Fruit fly (Drosophila melanogaster) whole organism, embryonic: Measurements from ENCODE around the gene CG5938.
A peak's percentile ranks its signal among the peaks of the same experiment; 100 is the strongest.

ENCODE experiments used
- Asciz ChIP-seq: fragments of 200-800 bp; sonication (Bioruptor generic); optimal IDR thresholded peaks from 2 replicates; lab custom pipeline; 2017; ENCODE audit warnings: missing biosample characterization, mild to moderate bottlenecking, missing genetic modification characterization, missing genetic modification reagents
- CG10366 ChIP-seq: fragments of 200-800 bp; sonication (Bioruptor generic); IDR thresholded peaks from 2 replicates; pipeline ENCODE4 v1.3.6; 2022; ENCODE audit warnings: missing biosample characterization, missing genetic modification characterization
- CG11085 ChIP-seq: fragments of 200-800 bp; sonication (Bioruptor generic); IDR thresholded peaks from 2 replicates; pipeline ENCODE4 v1.3.6; 2022; ENCODE audit warnings: missing biosample characterization, missing genetic modification characterization
- CG11093 ChIP-seq: fragments of 200-800 bp; sonication (Bioruptor generic); IDR thresholded peaks from 3 replicates; pipeline ENCODE4 v1.3.6; 2022; ENCODE audit warnings: missing biosample characterization, missing genetic modification characterization
- CG13296 ChIP-seq: fragments of 200-800 bp; sonication (Bioruptor generic); optimal IDR thresholded peaks from 3 replicates; lab custom pipeline; 2018; ENCODE audit warnings: missing biosample characterization, mild to moderate bottlenecking, missing genetic modification characterization
- CG16813 ChIP-seq: fragments of 200-800 bp; sonication (Bioruptor generic); IDR thresholded peaks from 3 replicates; pipeline ENCODE4 v1.3.6; 2022; ENCODE audit warnings: missing biosample characterization, missing genetic modification characterization; ENCODE audit not compliant: partially characterized antibody
- CG18599 ChIP-seq: fragments of 200-800 bp; sonication (Bioruptor generic); optimal IDR thresholded peaks from 3 replicates; lab custom pipeline; 2017; ENCODE audit warnings: missing biosample characterization, missing genetic modification characterization, mild to moderate bottlenecking, moderate library complexity, missing genetic modification reagents
- CG34422 ChIP-seq: fragments of 200-800 bp; sonication (Bioruptor generic); IDR thresholded peaks from 3 replicates; pipeline ENCODE4 v1.3.6; 2022; ENCODE audit warnings: missing biosample characterization, missing genetic modification characterization
- CG3847 ChIP-seq: fragments of 200-800 bp; sonication (Bioruptor generic); IDR thresholded peaks from 2 replicates; pipeline ENCODE4 v1.3.6; 2022; ENCODE audit warnings: missing biosample characterization, missing genetic modification characterization
- CG4730 ChIP-seq: fragments of 200-800 bp; sonication (Bioruptor generic); IDR thresholded peaks from 2 replicates; pipeline ENCODE4 v1.3.6; 2022; ENCODE audit warnings: missing biosample characterization, missing genetic modification characterization
- CG6175 ChIP-seq: fragments of 200-800 bp; sonication (Bioruptor generic); IDR thresholded peaks from 3 replicates; pipeline ENCODE4 v1.3.6; 2022; ENCODE audit warnings: missing biosample characterization, missing genetic modification characterization
- CG6254 ChIP-seq: fragments of 200-800 bp; sonication (Bioruptor generic); optimal IDR thresholded peaks from 3 replicates; lab custom pipeline; 2017; ENCODE audit warnings: mild to moderate bottlenecking, missing biosample characterization, missing genetic modification reagents, missing genetic modification characterization
- CG6683 ChIP-seq: fragments of 200-800 bp; sonication (Bioruptor generic); optimal IDR thresholded peaks from 2 replicates; lab custom pipeline; 2017; ENCODE audit warnings: missing biosample characterization, mild to moderate bottlenecking, missing genetic modification characterization, missing genetic modification reagents
- CG6689 ChIP-seq: fragments of 200-800 bp; sonication (Bioruptor generic); IDR thresholded peaks from 2 replicates; pipeline ENCODE4 v1.3.6; 2022; ENCODE audit warnings: missing biosample characterization, missing genetic modification characterization
- CG7357 ChIP-seq: fragments of 200-800 bp; sonication (Bioruptor generic); IDR thresholded peaks from 3 replicates; pipeline ENCODE4 v1.3.6; 2022; ENCODE audit warnings: missing biosample characterization, missing genetic modification characterization
- CG7556 ChIP-seq: fragments of 200-800 bp; sonication (Bioruptor generic); optimal IDR thresholded peaks from 2 replicates; lab custom pipeline; 2017; ENCODE audit warnings: missing biosample characterization, mild to moderate bottlenecking, missing genetic modification characterization
- CG8290 ChIP-seq, 3 experiments: fragments of 200-800 bp; sonication (Bioruptor generic); optimal IDR thresholded peaks; 2 replicates each; lab custom pipeline; 2016 to 2019; ENCODE audit warnings: missing biosample characterization in 3 of 3, missing genetic modification characterization in 3 of 3, mild to moderate bottlenecking in 2 of 3, moderate library complexity in 1 of 3
- CG8388 ChIP-seq: fragments of 200-800 bp; sonication (Bioruptor generic); optimal IDR thresholded peaks from 2 replicates; lab custom pipeline; 2019; ENCODE audit warnings: missing biosample characterization, mild to moderate bottlenecking, missing genetic modification characterization, moderate library complexity
- CoRest ChIP-seq: fragments of 200-800 bp; sonication (Bioruptor generic); optimal IDR thresholded peaks from 3 replicates; lab custom pipeline; 2018; ENCODE audit warnings: missing biosample characterization, mild to moderate bottlenecking, missing genetic modification characterization, moderate library complexity
- Dll ChIP-seq: fragments of 200-800 bp; sonication (Bioruptor generic); IDR thresholded peaks from 4 replicates; pipeline ENCODE4 v1.3.6; 2022; ENCODE audit warnings: missing biosample characterization, missing genetic modification characterization; ENCODE audit not compliant: partially characterized antibody
- Eip74EF ChIP-seq, 2 experiments: fragments of 200-800 bp in 1 of 2; fragments of >200 bp in 1 of 2; sonication (Bioruptor generic) in 1 of 2; optimal IDR thresholded peaks; 2 replicates each; lab custom pipeline; 2017 to 2019; ENCODE audit warnings: missing biosample characterization in 2 of 2, missing genetic modification characterization in 2 of 2, mild to moderate bottlenecking in 1 of 2, moderate library complexity in 1 of 2
- Elba2 ChIP-seq: fragments of 200-800 bp; sonication (Bioruptor generic); optimal IDR thresholded peaks from 3 replicates; lab custom pipeline; 2016; ENCODE audit warnings: missing biosample characterization, missing genetic modification characterization
- Fer1 ChIP-seq: fragments of 200-800 bp; sonication (Bioruptor generic); optimal IDR thresholded peaks from 2 replicates; lab custom pipeline; 2017; ENCODE audit warnings: missing biosample characterization, mild to moderate bottlenecking, missing genetic modification characterization
- MESR4 ChIP-seq: fragments of 200-800 bp; sonication (Bioruptor generic); optimal IDR thresholded peaks from 2 replicates; lab custom pipeline; 2018; ENCODE audit warnings: missing biosample characterization, mild to moderate bottlenecking, missing genetic modification characterization, moderate library complexity
- Meics ChIP-seq: fragments of 200-800 bp; sonication (Bioruptor generic); optimal IDR thresholded peaks from 2 replicates; lab custom pipeline; 2017; ENCODE audit warnings: missing biosample characterization, mild to moderate bottlenecking, missing genetic modification characterization
- Mrtf ChIP-seq: fragments of 200-800 bp; sonication (Bioruptor generic); IDR thresholded peaks from 3 replicates; pipeline ENCODE4 v1.3.6; 2022; ENCODE audit warnings: missing biosample characterization, missing genetic modification characterization
- Myb ChIP-seq: fragments of 200-800 bp; sonication (Bioruptor generic); optimal IDR thresholded peaks from 2 replicates; lab custom pipeline; 2016; ENCODE audit warnings: missing biosample characterization, missing genetic modification characterization
- NC2β ChIP-seq: fragments of 200-800 bp; sonication (Bioruptor generic); optimal IDR thresholded peaks from 2 replicates; lab custom pipeline; 2016; ENCODE audit warnings: missing biosample characterization, missing genetic modification characterization
- Ptx1 ChIP-seq: fragments of 200-800 bp; sonication (Bioruptor generic); IDR thresholded peaks from 2 replicates; pipeline ENCODE4 v1.3.6; 2022; ENCODE audit warnings: missing biosample characterization, missing genetic modification characterization
- Ravus ChIP-seq: fragments of 200-800 bp; sonication (Bioruptor generic); IDR thresholded peaks from 2 replicates; pipeline ENCODE4 v1.3.6; 2022; ENCODE audit warnings: missing biosample characterization, missing genetic modification characterization
- Sox102F ChIP-seq: fragments of 200-800 bp; sonication (Bioruptor generic); optimal IDR thresholded peaks from 2 replicates; lab custom pipeline; 2018; ENCODE audit warnings: missing biosample characterization, mild to moderate bottlenecking, missing genetic modification characterization, moderate library complexity
- Stat92E ChIP-seq, 3 experiments: fragments of >200 bp in 2 of 3; fragments of 200-800 bp in 1 of 3; sonication (Bioruptor generic) in 1 of 3; optimal IDR thresholded peaks; 2 replicates each; lab custom pipeline; 2017 to 2019; ENCODE audit warnings: missing biosample characterization in 3 of 3, missing genetic modification characterization in 3 of 3, mild to moderate bottlenecking in 1 of 3, moderate library complexity in 1 of 3
- Taf1 ChIP-seq: fragments of 200-800 bp; sonication (Bioruptor generic); IDR thresholded peaks from 2 replicates; pipeline ENCODE4 v1.3.6; 2022; ENCODE audit warnings: missing biosample characterization, missing genetic modification characterization
- ac ChIP-seq: fragments of 200-800 bp; sonication (Bioruptor generic); optimal IDR thresholded peaks from 3 replicates; lab custom pipeline; 2017; ENCODE audit warnings: missing biosample characterization, mild to moderate bottlenecking, missing genetic modification characterization
- az2 ChIP-seq: fragments of 200-800 bp; sonication (Bioruptor generic); optimal IDR thresholded peaks from 3 replicates; lab custom pipeline; 2016; ENCODE audit warnings: missing biosample characterization, missing genetic modification characterization
- chif ChIP-seq, 2 experiments: fragments of 200-800 bp; sonication (Bioruptor generic); optimal IDR thresholded peaks; 3 replicates each; lab custom pipeline; 2016; ENCODE audit warnings: missing biosample characterization in 2 of 2, missing genetic modification characterization in 2 of 2
- dm ChIP-seq: fragments of 200-800 bp; sonication (Bioruptor generic); optimal IDR thresholded peaks from 3 replicates; lab custom pipeline; 2016; ENCODE audit warnings: missing biosample characterization, missing genetic modification characterization
- emc ChIP-seq: fragments of 200-800 bp; sonication (Bioruptor generic); optimal IDR thresholded peaks from 2 replicates; lab custom pipeline; 2016; ENCODE audit warnings: missing biosample characterization, missing genetic modification characterization
- hth ChIP-seq: fragments of >200 bp; optimal IDR thresholded peaks from 2 replicates; lab custom pipeline; 2017; ENCODE audit warnings: inconsistent platforms
- lilli ChIP-seq: fragments of 200-800 bp; sonication (Bioruptor generic); optimal IDR thresholded peaks from 3 replicates; lab custom pipeline; 2016; ENCODE audit warnings: missing biosample characterization, missing genetic modification characterization
- nerfin-2 ChIP-seq: fragments of 200-800 bp; sonication (Bioruptor generic); IDR thresholded peaks from 2 replicates; pipeline ENCODE4 v1.3.6; 2022; ENCODE audit warnings: missing biosample characterization, missing genetic modification characterization; ENCODE audit not compliant: partially characterized antibody
- pita ChIP-seq: fragments of 200-800 bp; sonication (Bioruptor generic); optimal IDR thresholded peaks from 2 replicates; lab custom pipeline; 2017; ENCODE audit warnings: missing biosample characterization, mild to moderate bottlenecking, missing genetic modification characterization
- pnt ChIP-seq: fragments of 200-800 bp; sonication (Bioruptor generic); optimal IDR thresholded peaks from 3 replicates; lab custom pipeline; 2016; ENCODE audit warnings: missing biosample characterization, missing genetic modification characterization
- pzg ChIP-seq: fragments of 200-800 bp; sonication (Bioruptor generic); optimal IDR thresholded peaks from 3 replicates; lab custom pipeline; 2018; ENCODE audit warnings: missing biosample characterization, mild to moderate bottlenecking, missing genetic modification characterization, moderate library complexity
- row ChIP-seq: fragments of 200-800 bp; sonication (Bioruptor generic); IDR thresholded peaks from 3 replicates; pipeline ENCODE4 v1.3.6; 2022; ENCODE audit warnings: missing biosample characterization, missing genetic modification characterization
- sug ChIP-seq: fragments of 200-800 bp; optimal IDR thresholded peaks from 2 replicates; lab custom pipeline; 2019; ENCODE audit warnings: missing biosample characterization, mild to moderate bottlenecking, missing genetic modification characterization, moderate library complexity
- ttk ChIP-seq: fragments of 200-800 bp; sonication (Bioruptor generic); IDR thresholded peaks from 2 replicates; pipeline ENCODE4 v2.1.2; 2022; ENCODE audit warnings: missing biosample characterization, missing genetic modification characterization
- vnd ChIP-seq: fragments of 200-800 bp; sonication (Bioruptor generic); IDR thresholded peaks from 3 replicates; pipeline ENCODE4 v1.3.6; 2022; ENCODE audit warnings: missing biosample characterization, missing genetic modification characterization; ENCODE audit not compliant: partially characterized antibody

CG5938 gene

dm6 chr3R:27283645-27284044, 9.1 kb downstream of the CG5938 start, which contains the start of gene CG3368 (continued):
- peak; percentile 73 for TF ChIP-seq Myb (GFP tag; lab: Kevin White, UChicago)
- TF ChIP-seq CG6683 (GFP tag; lab: Kevin White, UChicago), result no peak
- TF ChIP-seq CG11085, result no peak
- no peak for TF ChIP-seq pita
- peak; percentile 59; the same call in 2 of the 3 replicates for TF ChIP-seq CG16813
- no peak for TF ChIP-seq Fer1 (GFP tag; lab: Kevin White, UChicago)
- peak; percentile 55 for TF ChIP-seq MESR4 (GFP tag; lab: Kevin White, UChicago)
- no peak for TF ChIP-seq Asciz (GFP tag; lab: Kevin White, UChicago)
- TF ChIP-seq Stat92E (GFP tag; optimal IDR thresholded peaks at IDR 0.05; lab: Kevin White, UChicago), result no peak
- peak; percentile 30; the same call in 1 of the 3 replicates for TF ChIP-seq CG34422 (GFP tag; lab: Robert Waterston, UW)
- TF ChIP-seq ttk (GFP tag; lab: Robert Waterston, UW), result no peak
- TF ChIP-seq CG8290 (GFP tag; optimal IDR thresholded peaks at IDR 0.05; lab: Kevin White, UChicago), result no peak
- TF ChIP-seq CG8290 (tag; optimal IDR thresholded peaks at IDR 0.05; lab: Kevin White, UChicago), result peak in 1 of 2 experiments; percentile 32
- no peak for TF ChIP-seq CG3847 (GFP tag; lab: Robert Waterston, UW)
- TF ChIP-seq sug (tag; lab: Kevin White, UChicago), result peak; percentile 13
- TF ChIP-seq CG7357 (GFP tag; lab: Robert Waterston, UW), result no peak
- TF ChIP-seq row (GFP tag; lab: Robert Waterston, UW), result peak; percentile 16; the same call in 1 of the 3 replicates
- no peak for TF ChIP-seq CG7556 (GFP tag; lab: Kevin White, UChicago)
- TF ChIP-seq CG6175, result no peak
- no peak for TF ChIP-seq CG6689 (GFP tag; lab: Robert Waterston, UW)
- no peak for TF ChIP-seq CG18599 (GFP tag; lab: Kevin White, UChicago)
- TF ChIP-seq CG8388 (GFP tag; lab: Kevin White, UChicago), result no peak
- TF ChIP-seq chif (GFP tag; optimal IDR thresholded peaks at IDR 0.05; lab: Kevin White, UChicago), result no peak
- peak; percentile 21 for TF ChIP-seq dm (GFP tag; lab: Kevin White, UChicago)
- TF ChIP-seq hth (lab: Kevin White, UChicago), result no peak
- no peak for TF ChIP-seq CG11093 (GFP tag; lab: Robert Waterston, UW)
- peak; percentile 65 for TF ChIP-seq Dll
- TF ChIP-seq Sox102F, result no peak
- no peak for TF ChIP-seq Ptx1 (GFP tag; lab: Robert Waterston, UW)
- peak; percentile 49 for TF ChIP-seq pzg (GFP tag; lab: Kevin White, UChicago)
- no peak for TF ChIP-seq NC2β (GFP tag; lab: Kevin White, UChicago)
- TF ChIP-seq Meics (GFP tag; lab: Kevin White, UChicago), result no peak
- TF ChIP-seq vnd, result peak; percentile 58; the same call in 2 of the 3 replicates

dm6 chr3R:27288202-27289135, 13.9 kb downstream of the CG5938 start, which contains the start of the genes bigmax and Hmu:
bigmax (minus strand) TSS chr3R:27288526.
Hmu (plus strand) TSS chr3R:27288769.
- TF ChIP-seq lilli (GFP tag; lab: Kevin White, UChicago), result peak; percentile 94
- TF ChIP-seq pnt (GFP tag; lab: Kevin White, UChicago), result peak; percentile 86
- peak; percentile 81 for TF ChIP-seq emc (GFP tag; lab: Kevin White, UChicago)
- peak; percentile 83 for TF ChIP-seq CG10366 (GFP tag; lab: Robert Waterston, UW)
- TF ChIP-seq Taf1, result peak; percentile 76
- peak; percentile 83 for TF ChIP-seq Sox102F
- peak; percentile 85 for TF ChIP-seq CoRest (tag; lab: Kevin White, UChicago)
- TF ChIP-seq Mrtf (GFP tag; lab: Robert Waterston, UW), result peak; percentile 73
- TF ChIP-seq Elba2, result no peak
- peak; percentile 76 for TF ChIP-seq nerfin-2
- TF ChIP-seq az2 (GFP tag; lab: Kevin White, UChicago), result peak; percentile 77
- no peak for TF ChIP-seq CG6254
- 0 out of 2 replicates have a peak, but pooled peaks have one; percentile 10 for TF ChIP-seq Ravus (GFP tag; lab: Robert Waterston, UW)
- TF ChIP-seq ac (GFP tag; lab: Kevin White, UChicago), result no peak
- TF ChIP-seq CG4730 (GFP tag; lab: Robert Waterston, UW), result peak; percentile 72
- TF ChIP-seq vnd, result peak; percentile 88
- TF ChIP-seq Eip74EF (GFP tag; optimal IDR thresholded peaks at IDR 0.05; lab: Kevin White, UChicago), result peak in 1 of 2 experiments; percentile 49
- peak; percentile 74 for TF ChIP-seq CG13296 (GFP tag; lab: Kevin White, UChicago)
